Fruit fly (Drosophila melanogaster) whole organism, embryonic: Measurements from ENCODE around the gene CG11550.
A peak's percentile ranks its signal among the peaks of the same experiment; 100 is the strongest.

Experiments
- Abd-B ChIP-seq: fragments of 200-800 bp; sonication (Bioruptor generic); optimal IDR thresholded peaks from 2 replicates; lab custom pipeline; 2018; ENCODE audit warnings: missing biosample characterization, mild to moderate bottlenecking, missing genetic modification characterization, moderate library complexity
- Aef1 ChIP-seq: fragments of 200-800 bp; sonication (Bioruptor generic); IDR thresholded peaks from 3 replicates; pipeline ENCODE4 v1.3.6; 2022; ENCODE audit warnings: missing biosample characterization, missing genetic modification characterization
- Bteb2 ChIP-seq: fragments of 200-800 bp; sonication (Bioruptor generic); optimal IDR thresholded peaks from 2 replicates; lab custom pipeline; 2016; ENCODE audit warnings: missing biosample characterization, missing genetic modification characterization
- CG10366 ChIP-seq: fragments of 200-800 bp; sonication (Bioruptor generic); IDR thresholded peaks from 2 replicates; pipeline ENCODE4 v1.3.6; 2022; ENCODE audit warnings: missing biosample characterization, missing genetic modification characterization
- CG10979 ChIP-seq: fragments of 200-800 bp; sonication (Bioruptor generic); optimal IDR thresholded peaks from 2 replicates; lab custom pipeline; 2018; ENCODE audit warnings: missing biosample characterization, mild to moderate bottlenecking, missing genetic modification characterization, moderate library complexity
- CG11695 ChIP-seq: fragments of 200-800 bp; sonication (Bioruptor generic); IDR thresholded peaks from 3 replicates; pipeline ENCODE4 v1.3.6; 2022; ENCODE audit warnings: missing biosample characterization, missing genetic modification characterization
- CG12219 ChIP-seq: fragments of 200-800 bp; sonication (Bioruptor generic); optimal IDR thresholded peaks from 3 replicates; lab custom pipeline; 2018; ENCODE audit warnings: missing biosample characterization, mild to moderate bottlenecking, missing genetic modification characterization
- CG1233 ChIP-seq: fragments of 200-800 bp; sonication (Bioruptor generic); optimal IDR thresholded peaks from 4 replicates; lab custom pipeline; 2018; ENCODE audit warnings: missing biosample characterization, mild to moderate bottlenecking, missing genetic modification characterization
- CG12744 ChIP-seq: fragments of 200-800 bp; sonication (Bioruptor generic); optimal IDR thresholded peaks from 2 replicates; lab custom pipeline; 2016; ENCODE audit warnings: missing biosample characterization, missing genetic modification characterization
- CG13775 ChIP-seq: fragments of 200-800 bp; sonication (Bioruptor generic); optimal IDR thresholded peaks from 3 replicates; lab custom pipeline; 2017; ENCODE audit warnings: missing biosample characterization, mild to moderate bottlenecking, missing genetic modification characterization
- CG15011 ChIP-seq: fragments of 200-800 bp; sonication (Bioruptor generic); optimal IDR thresholded peaks from 3 replicates; lab custom pipeline; 2018; ENCODE audit warnings: missing biosample characterization, mild to moderate bottlenecking, missing genetic modification characterization
- CG18262 ChIP-seq: fragments of 200-800 bp; optimal IDR thresholded peaks from 3 replicates; lab custom pipeline; 2019; ENCODE audit warnings: missing biosample characterization, mild to moderate bottlenecking, missing genetic modification characterization, moderate library complexity
- CG2129 ChIP-seq: fragments of 200-800 bp; sonication (Bioruptor generic); IDR thresholded peaks from 2 replicates; pipeline ENCODE4 v1.3.6; 2022; ENCODE audit warnings: missing biosample characterization, missing genetic modification characterization; ENCODE audit not compliant: partially characterized antibody
- CG2199 ChIP-seq: fragments of 200-800 bp; sonication (Bioruptor generic); IDR thresholded peaks from 3 replicates; pipeline ENCODE4 v1.3.6; 2022; ENCODE audit warnings: missing biosample characterization, missing genetic modification characterization
- CG3281 ChIP-seq: fragments of 200-800 bp; sonication (Bioruptor generic); optimal IDR thresholded peaks from 3 replicates; lab custom pipeline; 2017; ENCODE audit warnings: missing biosample characterization, mild to moderate bottlenecking, missing genetic modification characterization
- CG3407 ChIP-seq: fragments of 200-800 bp; sonication (Bioruptor generic); optimal IDR thresholded peaks from 2 replicates; lab custom pipeline; 2018; ENCODE audit warnings: missing biosample characterization, mild to moderate bottlenecking, missing genetic modification characterization
- CG4328 ChIP-seq: fragments of 200-800 bp; sonication (Bioruptor generic); optimal IDR thresholded peaks from 3 replicates; lab custom pipeline; 2017; ENCODE audit warnings: missing biosample characterization, missing genetic modification reagents, missing genetic modification characterization
- CG9876 ChIP-seq: fragments of 200-800 bp; sonication (Bioruptor generic); optimal IDR thresholded peaks from 2 replicates; lab custom pipeline; 2016; ENCODE audit warnings: missing biosample characterization, missing genetic modification characterization
- CHES-1-like ChIP-seq: fragments of 200-800 bp; sonication (Bioruptor generic); optimal IDR thresholded peaks from 2 replicates; lab custom pipeline; 2016; ENCODE audit warnings: missing biosample characterization, missing genetic modification characterization
- D ChIP-seq, 2 experiments: fragments of 200-800 bp in 1 of 2; fragments of >200 bp in 1 of 2; sonication (Bioruptor generic) in 1 of 2; optimal IDR thresholded peaks; 2 replicates in 1 of 2; 3 replicates in 1 of 2; lab custom pipeline; 2017; ENCODE audit warnings: mild to moderate bottlenecking in 1 of 2, missing biosample characterization in 1 of 2, missing genetic modification characterization in 1 of 2, missing genetic modification reagents in 1 of 2
- Dek ChIP-seq: fragments of 200-800 bp; sonication (Bioruptor generic); optimal IDR thresholded peaks from 3 replicates; lab custom pipeline; 2019; ENCODE audit warnings: missing biosample characterization, mild to moderate bottlenecking, missing genetic modification characterization, moderate library complexity
- Eip74EF ChIP-seq, 2 experiments: fragments of 200-800 bp in 1 of 2; fragments of >200 bp in 1 of 2; sonication (Bioruptor generic) in 1 of 2; optimal IDR thresholded peaks; 2 replicates each; lab custom pipeline; 2017 to 2019; ENCODE audit warnings: missing biosample characterization in 2 of 2, missing genetic modification characterization in 2 of 2, mild to moderate bottlenecking in 1 of 2, moderate library complexity in 1 of 2
- H15 ChIP-seq: fragments of 200-800 bp; sonication (Bioruptor generic); IDR thresholded peaks from 3 replicates; pipeline ENCODE4 v1.3.6; 2022; ENCODE audit warnings: missing biosample characterization, missing genetic modification characterization
- HHEX ChIP-seq: fragments of 200-800 bp; sonication (Bioruptor generic); optimal IDR thresholded peaks from 3 replicates; lab custom pipeline; 2017; ENCODE audit warnings: missing biosample characterization, mild to moderate bottlenecking, missing genetic modification characterization, missing genetic modification reagents
- HLH4C ChIP-seq: fragments of 200-800 bp; sonication (Bioruptor generic); IDR thresholded peaks from 3 replicates; pipeline ENCODE4 v1.3.6; 2022; ENCODE audit warnings: missing biosample characterization, missing genetic modification characterization; ENCODE audit not compliant: partially characterized antibody
- Hand ChIP-seq: fragments of 200-800 bp; sonication (Bioruptor generic); optimal IDR thresholded peaks from 2 replicates; lab custom pipeline; 2017; ENCODE audit warnings: mild to moderate bottlenecking, missing biosample characterization, missing genetic modification reagents, missing genetic modification characterization
- Med ChIP-seq: fragments of 200-800 bp; sonication (Bioruptor generic); peaks from one replicate; lab custom pipeline; 2016; ENCODE audit warnings: missing biosample characterization, missing genetic modification characterization, mild to moderate bottlenecking, inconsistent platforms, moderate library complexity
- NC2α ChIP-seq: fragments of 200-800 bp; sonication (Bioruptor generic); optimal IDR thresholded peaks from 2 replicates; lab custom pipeline; 2016; ENCODE audit warnings: missing biosample characterization, missing genetic modification characterization
- Poxn ChIP-seq: fragments of 200-800 bp; sonication (Bioruptor generic); IDR thresholded peaks from 2 replicates; pipeline ENCODE4 v1.3.6; 2022; ENCODE audit warnings: missing biosample characterization, missing genetic modification characterization
- YL-1 ChIP-seq: fragments of 200-800 bp; sonication (Bioruptor generic); optimal IDR thresholded peaks from 3 replicates; lab custom pipeline; 2017; ENCODE audit warnings: missing biosample characterization, mild to moderate bottlenecking, missing genetic modification characterization
- ac ChIP-seq: fragments of 200-800 bp; sonication (Bioruptor generic); optimal IDR thresholded peaks from 3 replicates; lab custom pipeline; 2017; ENCODE audit warnings: missing biosample characterization, mild to moderate bottlenecking, missing genetic modification characterization
- bowl ChIP-seq: fragments of 200-800 bp; sonication (Bioruptor generic); IDR thresholded peaks from 2 replicates; pipeline ENCODE4 v1.3.6; 2022; ENCODE audit warnings: missing biosample characterization, missing genetic modification characterization
- da ChIP-seq: fragments of 200-800 bp; sonication (Bioruptor generic); optimal IDR thresholded peaks from 2 replicates; lab custom pipeline; 2016; ENCODE audit warnings: missing biosample characterization, missing genetic modification characterization
- emc ChIP-seq: fragments of 200-800 bp; sonication (Bioruptor generic); optimal IDR thresholded peaks from 2 replicates; lab custom pipeline; 2016; ENCODE audit warnings: missing biosample characterization, missing genetic modification characterization
- fd3F ChIP-seq: fragments of 200-800 bp; sonication (Bioruptor generic); optimal IDR thresholded peaks from 2 replicates; lab custom pipeline; 2018; ENCODE audit warnings: missing biosample characterization, mild to moderate bottlenecking, missing genetic modification characterization, moderate library complexity
- fu2 ChIP-seq: fragments of 200-800 bp; sonication (Bioruptor generic); optimal IDR thresholded peaks from 2 replicates; lab custom pipeline; 2016; ENCODE audit warnings: missing biosample characterization, missing genetic modification characterization
- gem ChIP-seq: fragments of 200-800 bp; sonication (Bioruptor generic); optimal IDR thresholded peaks from 2 replicates; lab custom pipeline; 2019; ENCODE audit warnings: missing biosample characterization, mild to moderate bottlenecking, missing genetic modification characterization, moderate library complexity
- hbn ChIP-seq: fragments of 200-800 bp; sonication (Bioruptor generic); IDR thresholded peaks from 2 replicates; pipeline ENCODE4 v1.3.6; 2022; ENCODE audit warnings: missing biosample characterization, missing genetic modification characterization; ENCODE audit not compliant: partially characterized antibody
- lov ChIP-seq, 2 experiments: fragments of 200-800 bp in 1 of 2; fragments of >200 bp in 1 of 2; sonication (Bioruptor generic) in 1 of 2; IDR thresholded peaks in 1 of 2; optimal IDR thresholded peaks in 1 of 2; 2 replicates in 1 of 2; 3 replicates in 1 of 2; pipeline versions ENCODE4 v1.3.6 to Lab custom; 2017 to 2022; ENCODE audit warnings: missing biosample characterization in 1 of 2, missing genetic modification characterization in 1 of 2
- luna ChIP-seq: fragments of 200-800 bp; sonication (Bioruptor generic); optimal IDR thresholded peaks from 2 replicates; lab custom pipeline; 2016; ENCODE audit warnings: missing biosample characterization, missing genetic modification characterization
- nmo ChIP-seq: fragments of 200-800 bp; sonication (Bioruptor generic); optimal IDR thresholded peaks from 2 replicates; lab custom pipeline; 2018; ENCODE audit warnings: missing biosample characterization, mild to moderate bottlenecking, missing genetic modification characterization, moderate library complexity
- pho ChIP-seq: fragments of 200-800 bp; sonication (Bioruptor generic); optimal IDR thresholded peaks from 2 replicates; lab custom pipeline; 2016; ENCODE audit warnings: missing biosample characterization, missing genetic modification characterization
- ranshi ChIP-seq: fragments of 200-800 bp; sonication (Bioruptor generic); IDR thresholded peaks from 2 replicates; pipeline ENCODE4 v1.3.6; 2022; ENCODE audit warnings: missing biosample characterization, missing genetic modification characterization
- schlank ChIP-seq: fragments of 200-800 bp; sonication (Bioruptor generic); optimal IDR thresholded peaks from 2 replicates; lab custom pipeline; 2018; ENCODE audit warnings: missing biosample characterization, mild to moderate bottlenecking, missing genetic modification characterization
- sd ChIP-seq: fragments of 200-800 bp; sonication (Bioruptor generic); optimal IDR thresholded peaks from 3 replicates; lab custom pipeline; 2018; ENCODE audit warnings: missing biosample characterization, mild to moderate bottlenecking, missing genetic modification characterization, moderate library complexity
- slou ChIP-seq: fragments of 200-800 bp; sonication (Bioruptor generic); optimal IDR thresholded peaks from 3 replicates; lab custom pipeline; 2016; ENCODE audit warnings: missing biosample characterization, missing genetic modification characterization
- sna ChIP-seq: fragments of 200-800 bp; sonication (Bioruptor generic); IDR thresholded peaks from 2 replicates; pipeline ENCODE4 v1.3.6; 2022; ENCODE audit warnings: missing biosample characterization, missing genetic modification characterization; ENCODE audit not compliant: partially characterized antibody
- zfh1 ChIP-seq: fragments of 200-800 bp; sonication (Bioruptor generic); IDR thresholded peaks from 3 replicates; pipeline ENCODE4 v1.3.6; 2022; ENCODE audit warnings: missing biosample characterization, missing genetic modification characterization

The CG11550 gene

dm6 chr3R:31713306-31714123 lies 33.8 kb upstream of the CG11550 start, which contains the start of gene ttk (continued):
- TF ChIP-seq NC2α (GFP tag; lab: Kevin White, UChicago) = no peak
- no peak for TF ChIP-seq zfh1 (GFP tag; lab: Robert Waterston, UW)
- no peak for TF ChIP-seq luna (GFP tag; lab: Kevin White, UChicago)
- no peak for TF ChIP-seq CHES-1-like
- no peak for TF ChIP-seq CG10366
- no peak for TF ChIP-seq ranshi (GFP tag; lab: Robert Waterston, UW)
- no peak; the same call in 1 of the 2 replicates for TF ChIP-seq CG2129 (GFP tag; lab: Robert Waterston, UW)
- no peak for TF ChIP-seq Aef1 (GFP tag; lab: Robert Waterston, UW)
- no peak for TF ChIP-seq CG12219 (GFP tag; lab: Kevin White, UChicago)
- TF ChIP-seq Hand (GFP tag; lab: Kevin White, UChicago) = no peak
- TF ChIP-seq Dek (tag; lab: Kevin White, UChicago) = no peak
- TF ChIP-seq CG10979 (tag; lab: Kevin White, UChicago) = no peak
- no peak for TF ChIP-seq D (optimal IDR thresholded peaks at IDR 0.05; lab: Kevin White, UChicago)
- no peak for TF ChIP-seq D (GFP tag; optimal IDR thresholded peaks at IDR 0.05; lab: Kevin White, UChicago)
- peak; percentile 41 for TF ChIP-seq hbn
- no peak for TF ChIP-seq nmo (GFP tag; lab: Kevin White, UChicago)
- peak; percentile 17 for TF ChIP-seq CG4328 (GFP tag; lab: Kevin White, UChicago)
- no peak for TF ChIP-seq bowl (GFP tag; lab: Robert Waterston, UW)
- TF ChIP-seq CG3407 (GFP tag; lab: Kevin White, UChicago) = no peak
- no peak for TF ChIP-seq Abd-B (GFP tag; lab: Kevin White, UChicago)
- no peak for TF ChIP-seq Bteb2
- TF ChIP-seq Med (GFP tag; lab: Kevin White, UChicago) = peak; percentile 72
- TF ChIP-seq CG1233 (GFP tag; lab: Kevin White, UChicago) = no peak
- TF ChIP-seq lov (optimal IDR thresholded peaks at IDR 0.05; lab: Kevin White, UChicago) = no peak
- no peak for TF ChIP-seq lov (GFP tag; IDR thresholded peaks at IDR 0.05; lab: Robert Waterston, UW)
- TF ChIP-seq YL-1 (GFP tag; lab: Kevin White, UChicago) = no peak
- peak; percentile 81 for TF ChIP-seq sd (tag; lab: Kevin White, UChicago)
- TF ChIP-seq fu2 = no peak
- peak; percentile 57; the same call in 1 of the 2 replicates for TF ChIP-seq sna (GFP tag; lab: Robert Waterston, UW)
- TF ChIP-seq Eip74EF (GFP tag; optimal IDR thresholded peaks at IDR 0.05; lab: Kevin White, UChicago) = peak in 1 of 2 experiments; percentile 16
- no peak for TF ChIP-seq emc (GFP tag; lab: Kevin White, UChicago)
- no peak for TF ChIP-seq CG9876 (GFP tag; lab: Kevin White, UChicago)
- no peak for TF ChIP-seq H15
- 0 out of 3 replicates have a peak, but pooled peaks have one; percentile 16 for TF ChIP-seq HLH4C (GFP tag; lab: Robert Waterston, UW)
- TF ChIP-seq ac (GFP tag; lab: Kevin White, UChicago) = no peak
- no peak for TF ChIP-seq slou (GFP tag; lab: Kevin White, UChicago)
- no peak for TF ChIP-seq schlank
- no peak for TF ChIP-seq fd3F (GFP tag; lab: Kevin White, UChicago)
- TF ChIP-seq pho = no peak
- no peak for TF ChIP-seq CG11695
- no peak for TF ChIP-seq CG12744 (GFP tag; lab: Kevin White, UChicago)
- no peak for TF ChIP-seq CG18262 (tag; lab: Kevin White, UChicago)
- TF ChIP-seq CG3281 (GFP tag; lab: Kevin White, UChicago) = no peak
- no peak for TF ChIP-seq gem (tag; lab: Kevin White, UChicago)
- TF ChIP-seq CG2199 (GFP tag; lab: Robert Waterston, UW) = no peak; the same call in 2 of the 3 replicates
- no peak for TF ChIP-seq da (GFP tag; lab: Kevin White, UChicago)
- no peak for TF ChIP-seq CG13775 (GFP tag; lab: Kevin White, UChicago)
- TF ChIP-seq HHEX (GFP tag; lab: Kevin White, UChicago) = no peak
- no peak for TF ChIP-seq CG15011
- no peak for TF ChIP-seq Poxn (GFP tag; lab: Robert Waterston, UW)
